Worm (Caenorhabditis elegans) whole organism, L1 larva: ENCODE measurements around the gene M142.5.

Source experiments
- C16A3.4 ChIP-seq: fragments of 150-350 bp; optimal IDR thresholded peaks from 2 replicates; lab custom pipeline; 2014; ENCODE audit warnings: missing biosample characterization, missing genetic modification characterization
- C34B4.2 ChIP-seq: sonication (generic microtip); optimal IDR thresholded peaks from 2 replicates; lab custom pipeline; 2017; ENCODE audit warnings: mild to moderate bottlenecking, missing genetic modification characterization, missing compliant biosample characterization
- alr-1 ChIP-seq: fragments of 200-800 bp; sonication (Bioruptor generic); optimal IDR thresholded peaks from 2 replicates; lab custom pipeline; 2018; ENCODE audit warnings: borderline replicate concordance, mild to moderate bottlenecking, missing genetic modification characterization, missing compliant biosample characterization
- blmp-1 ChIP-seq: fragments of 150-350 bp; optimal IDR thresholded peaks from 2 replicates; lab custom pipeline; 2014; ENCODE audit warnings: missing biosample characterization, missing genetic modification characterization
- ceh-63 ChIP-seq: fragments of 200-800 bp; sonication (Bioruptor generic); optimal IDR thresholded peaks from 2 replicates; lab custom pipeline; 2018; ENCODE audit warnings: mild to moderate bottlenecking, missing genetic modification characterization, missing compliant biosample characterization
- ceh-82 ChIP-seq, 3 experiments: fragments of 150-350 bp in 1 of 3; sonication (generic microtip) in 2 of 3; optimal IDR thresholded peaks; 2 replicates each; lab custom pipeline; 2014 to 2017; ENCODE audit warnings: missing biosample characterization in 3 of 3, missing genetic modification characterization in 3 of 3
- ceh-90 ChIP-seq: sonication (generic microtip); optimal IDR thresholded peaks from 2 replicates; lab custom pipeline; 2016; ENCODE audit warnings: missing genetic modification characterization, missing compliant biosample characterization
- dpl-1 ChIP-seq, 3 experiments: fragments of 150-350 bp in 2 of 3; sonication (generic microtip) in 1 of 3; optimal IDR thresholded peaks; 2 replicates each; lab custom pipeline; 2014 to 2017; ENCODE audit warnings: missing biosample characterization in 3 of 3, missing genetic modification characterization in 3 of 3, missing genetic modification reagents in 3 of 3
- dsc-1 ChIP-seq: sonication (generic microtip); optimal IDR thresholded peaks from 2 replicates; lab custom pipeline; 2016; ENCODE audit warnings: mild to moderate bottlenecking, missing genetic modification characterization, missing compliant biosample characterization
- efl-1 ChIP-seq, 4 experiments: fragments of 150-350 bp; optimal IDR thresholded peaks in 3 of 4; peaks in 1 of 4; 1 replicate in 1 of 4; 2 replicates in 3 of 4; lab custom pipeline; 2014; ENCODE audit warnings: missing biosample characterization in 2 of 4, missing genetic modification characterization in 2 of 4, missing genetic modification reagents in 2 of 4
- egl-27 ChIP-seq, 2 experiments: fragments of 150-350 bp in 1 of 2; sonication (generic microtip); optimal IDR thresholded peaks; 3 replicates each; lab custom pipeline; 2017 to 2018; ENCODE audit warnings: missing biosample characterization in 2 of 2, missing genetic modification characterization in 2 of 2, missing genetic modification reagents in 2 of 2
- fkh-10 ChIP-seq: sonication (generic microtip); optimal IDR thresholded peaks from 2 replicates; lab custom pipeline; 2017; ENCODE audit warnings: missing biosample characterization, missing genetic modification reagents, missing genetic modification characterization
- fkh-8 ChIP-seq: sonication (generic microtip); optimal IDR thresholded peaks from 2 replicates; lab custom pipeline; 2016; ENCODE audit warnings: mild to moderate bottlenecking, missing genetic modification characterization, missing compliant biosample characterization
- fos-1 ChIP-seq: fragments of 150-350 bp; optimal IDR thresholded peaks from 2 replicates; lab custom pipeline; 2014; ENCODE audit warnings: missing biosample characterization, missing genetic modification characterization
- lin-13 ChIP-seq: fragments of 150-350 bp; optimal IDR thresholded peaks from 2 replicates; lab custom pipeline; 2014; ENCODE audit warnings: missing biosample characterization, missing genetic modification reagents, missing genetic modification characterization
- lin-35 ChIP-seq, 2 experiments: fragments of 150-350 bp; optimal IDR thresholded peaks; 2 replicates each; lab custom pipeline; 2014; ENCODE audit warnings: missing biosample characterization in 2 of 2, missing genetic modification characterization in 2 of 2, missing genetic modification reagents in 2 of 2
- lsy-2 ChIP-seq, 2 experiments: fragments of 150-350 bp; optimal IDR thresholded peaks; 2 replicates each; lab custom pipeline; 2014; ENCODE audit warnings: missing biosample characterization in 2 of 2, missing genetic modification characterization in 2 of 2
- nhr-47 ChIP-seq: sonication (generic microtip); optimal IDR thresholded peaks from 2 replicates; lab custom pipeline; 2016; ENCODE audit warnings: mild to moderate bottlenecking, missing genetic modification characterization, moderate library complexity, missing compliant biosample characterization
- nhr-71 ChIP-seq: sonication (generic microtip); optimal IDR thresholded peaks from 2 replicates; lab custom pipeline; 2016; ENCODE audit warnings: mild to moderate bottlenecking, missing genetic modification characterization, moderate library complexity, missing compliant biosample characterization
- nhr-90 ChIP-seq: sonication (generic microtip); optimal IDR thresholded peaks from 2 replicates; lab custom pipeline; 2016; ENCODE audit warnings: mild to moderate bottlenecking, missing genetic modification characterization, missing compliant biosample characterization; ENCODE audit not compliant: poor library complexity
- pag-3 ChIP-seq: sonication (generic microtip); optimal IDR thresholded peaks from 2 replicates; lab custom pipeline; 2017; ENCODE audit warnings: missing genetic modification characterization, mild to moderate bottlenecking, missing compliant biosample characterization, antibody characterized with exemption, borderline replicate concordance; ENCODE audit not compliant: insufficient read depth
- pax-3 ChIP-seq: fragments of 200-800 bp; sonication (Bioruptor generic); optimal IDR thresholded peaks from 2 replicates; lab custom pipeline; 2018; ENCODE audit warnings: mild to moderate bottlenecking, missing genetic modification characterization, moderate library complexity, missing compliant biosample characterization
- pqm-1 ChIP-seq: sonication (generic microtip); optimal IDR thresholded peaks from 3 replicates; lab custom pipeline; 2017; ENCODE audit warnings: missing biosample characterization, missing genetic modification characterization
- rnt-1 ChIP-seq: sonication (generic microtip); optimal IDR thresholded peaks from 2 replicates; lab custom pipeline; 2016; ENCODE audit warnings: mild to moderate bottlenecking, missing genetic modification characterization, moderate library complexity, missing compliant biosample characterization
- skn-1 ChIP-seq: fragments of 150-350 bp; optimal IDR thresholded peaks from 2 replicates; lab custom pipeline; 2014; ENCODE audit warnings: missing biosample characterization, missing genetic modification characterization
- sox-4 ChIP-seq: sonication (generic microtip); optimal IDR thresholded peaks from 2 replicates; lab custom pipeline; 2016; ENCODE audit warnings: missing genetic modification characterization, missing compliant biosample characterization
- tlp-1 ChIP-seq: fragments of 150-350 bp; optimal IDR thresholded peaks from 2 replicates; lab custom pipeline; 2014; ENCODE audit warnings: missing biosample characterization, missing genetic modification characterization
- unc-130 ChIP-seq: fragments of 150-350 bp; optimal IDR thresholded peaks from 2 replicates; lab custom pipeline; 2017; ENCODE audit warnings: missing biosample characterization, missing genetic modification characterization, inconsistent platforms
- unc-30 ChIP-seq: sonication (generic microtip); optimal IDR thresholded peaks from 2 replicates; lab custom pipeline; 2017; ENCODE audit warnings: missing biosample characterization, missing genetic modification characterization
- unc-86 ChIP-seq: sonication (generic microtip); optimal IDR thresholded peaks from 2 replicates; lab custom pipeline; 2016; ENCODE audit warnings: missing genetic modification characterization, missing compliant biosample characterization
- vab-15 ChIP-seq: sonication (generic microtip); optimal IDR thresholded peaks from 2 replicates; lab custom pipeline; 2017; ENCODE audit warnings: missing genotype, mild to moderate bottlenecking, missing genetic modification characterization, missing compliant biosample characterization
- xbp-1 ChIP-seq: sonication (generic microtip); optimal IDR thresholded peaks from 2 replicates; lab custom pipeline; 2016; ENCODE audit warnings: missing genetic modification characterization, missing compliant biosample characterization
- zip-4 ChIP-seq: fragments of 200-800 bp; sonication (Bioruptor generic); optimal IDR thresholded peaks from 2 replicates; lab custom pipeline; 2018; ENCODE audit warnings: mild to moderate bottlenecking, missing genetic modification characterization, moderate library complexity, missing compliant biosample characterization
- ztf-4 ChIP-seq: fragments of 150-350 bp; optimal IDR thresholded peaks from 2 replicates; lab custom pipeline; 2014; ENCODE audit warnings: missing biosample characterization, missing genetic modification characterization

Gene M142.5

ce11 chrIII:10905112-10905511 lies 25.9 kb upstream of the M142.5 start (continued):
- TF ChIP-seq C34B4.2 (tag; lab: Kevin White, UChicago): no peak
- peak; percentile 22 for TF ChIP-seq xbp-1 (tag; lab: Kevin White, UChicago)
- peak; percentile 57 to 73 for TF ChIP-seq efl-1 (optimal IDR thresholded peaks at IDR 0.05; lab: Kevin White, UChicago)
- peak; percentile 88 to 97 for TF ChIP-seq efl-1 (GFP tag; optimal IDR thresholded peaks at IDR 0.05 in 1 of 2; lab: Kevin White, UChicago)
- TF ChIP-seq nhr-71: peak; percentile 63
- TF ChIP-seq nhr-90 (tag; lab: Kevin White, UChicago): no peak
- TF ChIP-seq fkh-10 (GFP tag; lab: Kevin White, UChicago): no peak
- no peak for TF ChIP-seq C16A3.4 (tag; lab: Kevin White, UChicago)
- TF ChIP-seq lsy-2 (tag; optimal IDR thresholded peaks at IDR 0.05; lab: Kevin White, UChicago): peak; percentile 5 to 39
- no peak for TF ChIP-seq pag-3 (tag; lab: Kevin White, UChicago)
- TF ChIP-seq fos-1: no peak
- TF ChIP-seq blmp-1 (tag; lab: Kevin White, UChicago): no peak
- no peak for TF ChIP-seq zip-4 (GFP tag; lab: Kevin White, UChicago)
- TF ChIP-seq unc-30 (tag; lab: Kevin White, UChicago): no peak
- TF ChIP-seq rnt-1: no peak
- TF ChIP-seq pqm-1 (tag; lab: Kevin White, UChicago): no peak
- peak; percentile 51 for TF ChIP-seq unc-86 (tag; lab: Kevin White, UChicago)
- no peak for TF ChIP-seq unc-130 (tag; lab: Kevin White, UChicago)
- no peak for TF ChIP-seq ztf-4 (tag; lab: Kevin White, UChicago)
- TF ChIP-seq ceh-63 (GFP tag; lab: Kevin White, UChicago): no peak
- peak; percentile 5 for TF ChIP-seq lin-13 (GFP tag; lab: Kevin White, UChicago)
- TF ChIP-seq pax-3 (tag; lab: Kevin White, UChicago): no peak
- peak; percentile 55 for TF ChIP-seq nhr-47 (tag; lab: Kevin White, UChicago)

- peak in 1 of 2 experiments; percentile 26 for TF ChIP-seq lsy-2 (tag; optimal IDR thresholded peaks at IDR 0.05; lab: Kevin White, UChicago)
- TF ChIP-seq lin-35 (GFP tag; optimal IDR thresholded peaks at IDR 0.05; lab: Kevin White, UChicago): no peak
- TF ChIP-seq dpl-1 (GFP tag; optimal IDR thresholded peaks at IDR 0.05; lab: Kevin White, UChicago): peak in 2 of 3 experiments; percentile 22 to 48
- TF ChIP-seq dsc-1 (tag; lab: Kevin White, UChicago): peak; percentile 9
- no peak for TF ChIP-seq tlp-1 (tag; lab: Kevin White, UChicago)
- TF ChIP-seq ceh-90 (tag; lab: Kevin White, UChicago): no peak
- no peak for TF ChIP-seq egl-27 (tag; optimal IDR thresholded peaks at IDR 0.05; lab: Kevin White, UChicago)
- TF ChIP-seq nhr-47 (tag; lab: Kevin White, UChicago): peak; percentile 8
- TF ChIP-seq ceh-82 (tag; optimal IDR thresholded peaks at IDR 0.05; lab: Kevin White, UChicago): peak in 1 of 3 experiments; percentile 17
- peak in 1 of 2 experiments; percentile 9 for TF ChIP-seq efl-1 (optimal IDR thresholded peaks at IDR 0.05; lab: Kevin White, UChicago)
- peak; percentile 27 to 96 for TF ChIP-seq efl-1 (GFP tag; optimal IDR thresholded peaks at IDR 0.05 in 1 of 2; lab: Kevin White, UChicago)
- TF ChIP-seq fkh-8 (tag; lab: Kevin White, UChicago): peak; percentile 73
- TF ChIP-seq lin-13 (GFP tag; lab: Kevin White, UChicago): no peak
These were observed 24.7 kb upstream of the M142.5 start for ce11 chrIII:10906325-10906724.

- TF ChIP-seq efl-1 (optimal IDR thresholded peaks at IDR 0.05; lab: Kevin White, UChicago) (no peak), efl-1 (GFP tag; optimal IDR thresholded peaks at IDR 0.05 in 1 of 2; lab: Kevin White, UChicago) (peak; percentile 40 to 97), sox-4 (tag; lab: Kevin White, UChicago) (no peak), skn-1 (tag; lab: Kevin White, UChicago) (no peak), lin-35 (GFP tag; optimal IDR thresholded peaks at IDR 0.05; lab: Kevin White, UChicago) (peak in 1 of 2 experiments; percentile 27), dpl-1 (GFP tag; optimal IDR thresholded peaks at IDR 0.05; lab: Kevin White, UChicago) (peak in 2 of 3 experiments; percentile 27 to 62), ceh-90 (tag; lab: Kevin White, UChicago) (no peak)
These were observed 23.3 kb upstream of the M142.5 start for ce11 chrIII:10907678-10908217.

ce11 chrIII:10908543-10908942 lies 22.5 kb upstream of the M142.5 start:
- TF ChIP-seq vab-15 (tag; lab: Kevin White, UChicago): no peak
- TF ChIP-seq sox-4 (tag; lab: Kevin White, UChicago): no peak
- no peak for TF ChIP-seq alr-1 (tag; lab: Kevin White, UChicago)
- TF ChIP-seq egl-27 (tag; optimal IDR thresholded peaks at IDR 0.05; lab: Kevin White, UChicago): no peak
- TF ChIP-seq efl-1 (optimal IDR thresholded peaks at IDR 0.05; lab: Kevin White, UChicago): no peak
- peak in 1 of 2 experiments; percentile 68 for TF ChIP-seq efl-1 (GFP tag; optimal IDR thresholded peaks at IDR 0.05 in 1 of 2; lab: Kevin White, UChicago)
- peak in 1 of 3 experiments; percentile 39 for TF ChIP-seq dpl-1 (GFP tag; optimal IDR thresholded peaks at IDR 0.05; lab: Kevin White, UChicago)
